Fruit fly (Drosophila melanogaster) whole organism, embryonic: ENCODE results near the gene mRpS31.

Experiments used
- ATbp ChIP-seq: fragments of 200-800 bp; sonication (Bioruptor generic); optimal IDR thresholded peaks from 2 replicates; lab custom pipeline; 2017; ENCODE audit warnings: missing biosample characterization, mild to moderate bottlenecking, missing genetic modification characterization, missing genetic modification reagents
- B-H2 ChIP-seq: fragments of 200-800 bp; sonication (Bioruptor generic); optimal IDR thresholded peaks from 2 replicates; lab custom pipeline; 2018; ENCODE audit warnings: missing biosample characterization, mild to moderate bottlenecking, missing genetic modification characterization
- CG14667 ChIP-seq: fragments of 200-800 bp; sonication (Bioruptor generic); IDR thresholded peaks from 2 replicates; pipeline ENCODE4 v1.3.6; 2022; ENCODE audit warnings: missing biosample characterization, missing genetic modification characterization
- CG1529 ChIP-seq: fragments of 200-800 bp; sonication (Bioruptor generic); optimal IDR thresholded peaks from 3 replicates; lab custom pipeline; 2018; ENCODE audit warnings: missing biosample characterization, missing genetic modification characterization
- CG15514 ChIP-seq: fragments of 200-800 bp; sonication (Bioruptor generic); optimal IDR thresholded peaks from 3 replicates; lab custom pipeline; 2017; ENCODE audit warnings: missing biosample characterization, missing genetic modification characterization, mild to moderate bottlenecking, moderate library complexity, missing genetic modification reagents
- CG1603 ChIP-seq: fragments of 200-800 bp; sonication (Bioruptor generic); optimal IDR thresholded peaks from 2 replicates; lab custom pipeline; 2019; ENCODE audit warnings: missing biosample characterization, mild to moderate bottlenecking, missing genetic modification characterization, moderate library complexity
- CG16863 ChIP-seq: fragments of 200-800 bp; sonication (Bioruptor generic); optimal IDR thresholded peaks from 3 replicates; lab custom pipeline; 2016; ENCODE audit warnings: missing biosample characterization, missing genetic modification characterization
- CG17385 ChIP-seq: fragments of 200-800 bp; sonication (Bioruptor generic); optimal IDR thresholded peaks from 3 replicates; lab custom pipeline; 2018; ENCODE audit warnings: missing biosample characterization, mild to moderate bottlenecking, missing genetic modification characterization
- CG17912 ChIP-seq: fragments of 200-800 bp; sonication (Bioruptor generic); optimal IDR thresholded peaks from 2 replicates; lab custom pipeline; 2018; ENCODE audit warnings: missing biosample characterization, mild to moderate bottlenecking, missing genetic modification characterization
- CG18011 ChIP-seq: fragments of 200-800 bp; sonication (Bioruptor generic); optimal IDR thresholded peaks from 2 replicates; lab custom pipeline; 2017; ENCODE audit warnings: missing biosample characterization, missing genetic modification characterization, mild to moderate bottlenecking, moderate library complexity, missing genotype
- CG30403 ChIP-seq: fragments of 200-800 bp; sonication (Bioruptor generic); optimal IDR thresholded peaks from 3 replicates; lab custom pipeline; 2016; ENCODE audit warnings: missing biosample characterization, missing genetic modification characterization
- CG31388 ChIP-seq: fragments of 200-800 bp; sonication (Bioruptor generic); optimal IDR thresholded peaks from 2 replicates; lab custom pipeline; 2016; ENCODE audit warnings: missing biosample characterization, missing genetic modification characterization
- CG32767 ChIP-seq: fragments of 200-800 bp; sonication (Bioruptor generic); IDR thresholded peaks from 2 replicates; pipeline ENCODE4 v1.3.6; 2022; ENCODE audit warnings: missing biosample characterization, missing genetic modification characterization
- CG3407 ChIP-seq: fragments of 200-800 bp; sonication (Bioruptor generic); optimal IDR thresholded peaks from 2 replicates; lab custom pipeline; 2018; ENCODE audit warnings: missing biosample characterization, mild to moderate bottlenecking, missing genetic modification characterization
- CG3838 ChIP-seq: fragments of 200-800 bp; sonication (Bioruptor generic); optimal IDR thresholded peaks from 3 replicates; lab custom pipeline; 2016; ENCODE audit warnings: missing biosample characterization, missing genetic modification characterization
- CG4404 ChIP-seq: fragments of 200-800 bp; sonication (Bioruptor generic); IDR thresholded peaks from 2 replicates; pipeline ENCODE4 v1.3.6; 2022; ENCODE audit warnings: missing biosample characterization, missing genetic modification characterization
- CG6654 ChIP-seq: fragments of 200-800 bp; sonication (Bioruptor generic); optimal IDR thresholded peaks from 2 replicates; lab custom pipeline; 2017; ENCODE audit warnings: missing biosample characterization, mild to moderate bottlenecking, missing genetic modification characterization
- CG7745 ChIP-seq: fragments of 200-800 bp; sonication (Bioruptor generic); optimal IDR thresholded peaks from 2 replicates; lab custom pipeline; 2018; ENCODE audit warnings: missing biosample characterization, mild to moderate bottlenecking, missing genetic modification characterization, moderate library complexity
- CG8924 ChIP-seq: fragments of 200-800 bp; optimal IDR thresholded peaks from 3 replicates; lab custom pipeline; 2019; ENCODE audit warnings: missing biosample characterization, mild to moderate bottlenecking, missing genetic modification characterization, moderate library complexity
- CG9437 ChIP-seq: fragments of 200-800 bp; sonication (Bioruptor generic); optimal IDR thresholded peaks from 2 replicates; lab custom pipeline; 2018; ENCODE audit warnings: missing biosample characterization, mild to moderate bottlenecking, missing genetic modification characterization
- CG9876 ChIP-seq: fragments of 200-800 bp; sonication (Bioruptor generic); optimal IDR thresholded peaks from 2 replicates; lab custom pipeline; 2016; ENCODE audit warnings: missing biosample characterization, missing genetic modification characterization
- Dad ChIP-seq: fragments of 200-800 bp; sonication (Bioruptor generic); optimal IDR thresholded peaks from 3 replicates; lab custom pipeline; 2016; ENCODE audit warnings: missing biosample characterization, missing genetic modification characterization
- Deaf1 ChIP-seq: fragments of 200-800 bp; optimal IDR thresholded peaks from 3 replicates; lab custom pipeline; 2019; ENCODE audit warnings: missing biosample characterization, mild to moderate bottlenecking, missing genetic modification characterization, moderate library complexity
- Dfd ChIP-seq, 2 experiments: fragments of >200 bp; optimal IDR thresholded peaks; 2 replicates each; lab custom pipeline; 2017; ENCODE audit warnings: missing biosample characterization in 2 of 2, missing genetic modification characterization in 2 of 2
- E2f2 ChIP-seq: fragments of 200-800 bp; sonication (Bioruptor generic); IDR thresholded peaks from 2 replicates; pipeline ENCODE4 v1.3.6; 2022; ENCODE audit warnings: missing biosample characterization, missing genetic modification characterization
- Gug ChIP-seq: fragments of 200-800 bp; sonication (Bioruptor generic); IDR thresholded peaks from 4 replicates; pipeline ENCODE4 v1.3.6; 2022; ENCODE audit warnings: missing biosample characterization, missing genetic modification characterization
- HLH54F ChIP-seq: fragments of 200-800 bp; sonication (Bioruptor generic); optimal IDR thresholded peaks from 3 replicates; lab custom pipeline; 2016; ENCODE audit warnings: missing biosample characterization, missing genetic modification characterization
- Hr78 ChIP-seq, 2 experiments: fragments of 200-800 bp in 1 of 2; fragments of >200 bp in 1 of 2; sonication (Bioruptor generic) in 1 of 2; optimal IDR thresholded peaks; 2 replicates each; lab custom pipeline; 2017 to 2019; ENCODE audit warnings: missing biosample characterization in 2 of 2, missing genetic modification characterization in 2 of 2, mild to moderate bottlenecking in 1 of 2, moderate library complexity in 1 of 2
- Max ChIP-seq: fragments of 200-800 bp; sonication (Bioruptor generic); optimal IDR thresholded peaks from 2 replicates; lab custom pipeline; 2016; ENCODE audit warnings: missing biosample characterization, mild to moderate bottlenecking, missing genetic modification characterization
- Myb ChIP-seq: fragments of 200-800 bp; sonication (Bioruptor generic); optimal IDR thresholded peaks from 2 replicates; lab custom pipeline; 2016; ENCODE audit warnings: missing biosample characterization, missing genetic modification characterization
- Nf-YB ChIP-seq: fragments of 200-800 bp; sonication (Bioruptor generic); optimal IDR thresholded peaks from 3 replicates; lab custom pipeline; 2019; ENCODE audit warnings: missing biosample characterization, mild to moderate bottlenecking, missing genetic modification characterization, moderate library complexity
- Usf ChIP-seq: fragments of 200-800 bp; sonication (Bioruptor generic); optimal IDR thresholded peaks from 2 replicates; lab custom pipeline; 2017; ENCODE audit warnings: missing genotype, missing biosample characterization, missing genetic modification characterization
- ac ChIP-seq: fragments of 200-800 bp; sonication (Bioruptor generic); optimal IDR thresholded peaks from 3 replicates; lab custom pipeline; 2017; ENCODE audit warnings: missing biosample characterization, mild to moderate bottlenecking, missing genetic modification characterization
- az2 ChIP-seq: fragments of 200-800 bp; sonication (Bioruptor generic); optimal IDR thresholded peaks from 3 replicates; lab custom pipeline; 2016; ENCODE audit warnings: missing biosample characterization, missing genetic modification characterization
- cato ChIP-seq: fragments of 200-800 bp; sonication (Bioruptor generic); optimal IDR thresholded peaks from 2 replicates; lab custom pipeline; 2016; ENCODE audit warnings: missing biosample characterization, missing genetic modification characterization, borderline replicate concordance
- dan ChIP-seq: fragments of 200-800 bp; sonication (Bioruptor generic); IDR thresholded peaks from 2 replicates; pipeline ENCODE4 v1.3.6; 2022; ENCODE audit warnings: missing biosample characterization, missing genetic modification characterization
- danr ChIP-seq: fragments of 200-800 bp; sonication (Bioruptor generic); IDR thresholded peaks from 2 replicates; pipeline ENCODE4 v1.3.6; 2022; ENCODE audit warnings: missing biosample characterization, missing genetic modification characterization
- en ChIP-seq: fragments of 200-800 bp; sonication (Bioruptor generic); optimal IDR thresholded peaks from 2 replicates; lab custom pipeline; 2016; ENCODE audit warnings: missing biosample characterization, missing genetic modification characterization
- ewg ChIP-seq: fragments of 200-800 bp; sonication (Bioruptor generic); optimal IDR thresholded peaks from 3 replicates; lab custom pipeline; 2017; ENCODE audit warnings: mild to moderate bottlenecking, missing biosample characterization, missing genetic modification reagents, missing genetic modification characterization
- hbn ChIP-seq: fragments of 200-800 bp; sonication (Bioruptor generic); IDR thresholded peaks from 2 replicates; pipeline ENCODE4 v1.3.6; 2022; ENCODE audit warnings: missing biosample characterization, missing genetic modification characterization; ENCODE audit not compliant: partially characterized antibody
- ken ChIP-seq: fragments of 200-800 bp; sonication (Bioruptor generic); IDR thresholded peaks from 3 replicates; pipeline ENCODE4 v1.3.6; 2022; ENCODE audit warnings: missing biosample characterization, missing genetic modification characterization
- lbe ChIP-seq: fragments of 200-800 bp; sonication (Bioruptor generic); optimal IDR thresholded peaks from 2 replicates; lab custom pipeline; 2016; ENCODE audit warnings: missing biosample characterization, mild to moderate bottlenecking, missing genetic modification characterization
- mam ChIP-seq: fragments of 200-800 bp; sonication (Bioruptor generic); optimal IDR thresholded peaks from 3 replicates; lab custom pipeline; 2016; ENCODE audit warnings: missing biosample characterization, missing genetic modification characterization
- nerfin-2 ChIP-seq: fragments of 200-800 bp; sonication (Bioruptor generic); IDR thresholded peaks from 2 replicates; pipeline ENCODE4 v1.3.6; 2022; ENCODE audit warnings: missing biosample characterization, missing genetic modification characterization; ENCODE audit not compliant: partially characterized antibody
- pb ChIP-seq: fragments of 200-800 bp; sonication (Bioruptor generic); optimal IDR thresholded peaks from 3 replicates; lab custom pipeline; 2016; ENCODE audit warnings: missing biosample characterization, missing genetic modification characterization
- pum ChIP-seq: fragments of 200-800 bp; sonication (Bioruptor generic); optimal IDR thresholded peaks from 2 replicates; lab custom pipeline; 2016; ENCODE audit warnings: missing biosample characterization, missing genetic modification characterization
- sc ChIP-seq, 3 experiments: fragments of >200 bp in 2 of 3; fragments of 200-800 bp in 1 of 3; sonication (Bioruptor generic) in 1 of 3; optimal IDR thresholded peaks; 2 replicates in 2 of 3; 3 replicates in 1 of 3; lab custom pipeline; 2017; ENCODE audit warnings: mild to moderate bottlenecking in 1 of 3, missing biosample characterization in 1 of 3, missing genetic modification characterization in 1 of 3, missing genetic modification reagents in 1 of 3
- stwl ChIP-seq: fragments of 200-800 bp; sonication (Bioruptor generic); optimal IDR thresholded peaks from 3 replicates; lab custom pipeline; 2018; ENCODE audit warnings: missing biosample characterization, mild to moderate bottlenecking, missing genetic modification characterization, moderate library complexity
- wek ChIP-seq: fragments of 200-800 bp; sonication (Bioruptor generic); optimal IDR thresholded peaks from 3 replicates; lab custom pipeline; 2018; ENCODE audit warnings: missing biosample characterization, mild to moderate bottlenecking, missing genetic modification characterization, moderate library complexity

The mRpS31 gene

dm6 chr3L:16037048-16037477, 32.1 kb downstream of the mRpS31 start (continued):
- TF ChIP-seq CG18011 (GFP tag; lab: Kevin White, UChicago) (peak; percentile 69), CG4404 (GFP tag; lab: Robert Waterston, UW) (peak; percentile 43; the same call in 1 of the 2 replicates), CG6654 (peak; percentile 7), Dad (GFP tag; lab: Kevin White, UChicago) (peak; percentile 73), HLH54F (GFP tag; lab: Kevin White, UChicago) (peak; percentile 76), ewg (GFP tag; lab: Kevin White, UChicago) (peak; percentile 61), CG1603 (tag; lab: Kevin White, UChicago) (peak; percentile 92), CG15514 (GFP tag; lab: Kevin White, UChicago) (peak; percentile 91), ac (GFP tag; lab: Kevin White, UChicago) (peak; percentile 71), CG1529 (peak; percentile 43), ATbp (peak; percentile 63), CG14667 (no peak; the same call in 1 of the 2 replicates), Max (peak; percentile 47), en (GFP tag; lab: Kevin White, UChicago) (peak; percentile 41), pum (GFP tag; lab: Kevin White, UChicago) (peak; percentile 63), CG30403 (GFP tag; lab: Kevin White, UChicago) (peak; percentile 83), CG3407 (peak; percentile 31), CG17912 (GFP tag; lab: Kevin White, UChicago) (peak; percentile 14), CG7745 (no peak), CG9876 (GFP tag; lab: Kevin White, UChicago) (peak; percentile 69), hbn (GFP tag; lab: Robert Waterston, UW) (0 out of 2 replicates have a peak, but pooled peaks have one; percentile 30), danr (0 out of 2 replicates have a peak, but pooled peaks have one; percentile 14), Deaf1 (tag; lab: Kevin White, UChicago) (peak; percentile 41), CG32767 (GFP tag; lab: Robert Waterston, UW) (no peak), Dfd (GFP tag; optimal IDR thresholded peaks at IDR 0.05; lab: Kevin White, UChicago) (no peak), E2f2 (GFP tag; lab: Robert Waterston, UW) (peak; percentile 70), cato (peak; percentile 36), CG8924 (tag; lab: Kevin White, UChicago) (peak; percentile 67), pb (peak; percentile 52), lbe (peak; percentile 18), stwl (tag; lab: Kevin White, UChicago) (peak; percentile 86), Nf-YB (GFP tag; lab: Kevin White, UChicago) (peak; percentile 48), Usf (peak; percentile 28), CG17385 (GFP tag; lab: Kevin White, UChicago) (peak; percentile 67), CG31388 (no peak), wek (GFP tag; lab: Kevin White, UChicago) (peak; percentile 69), Myb (GFP tag; lab: Kevin White, UChicago) (peak; percentile 100), dan (GFP tag; lab: Robert Waterston, UW) (no peak), CG16863 (GFP tag; lab: Kevin White, UChicago) (peak; percentile 56), Gug (GFP tag; lab: Robert Waterston, UW) (peak; percentile 55; the same call in 2 of the 4 replicates), nerfin-2 (GFP tag; lab: Robert Waterston, UW) (no peak; the same call in 1 of the 2 replicates), Hr78 (GFP tag; optimal IDR thresholded peaks at IDR 0.05; lab: Kevin White, UChicago) (no peak), CG3838 (GFP tag; lab: Kevin White, UChicago) (peak; percentile 22), mam (GFP tag; lab: Kevin White, UChicago) (peak; percentile 81), B-H2 (GFP tag; lab: Kevin White, UChicago) (peak; percentile 60), sc (optimal IDR thresholded peaks at IDR 0.05; lab: Kevin White, UChicago) (no peak), sc (GFP tag; optimal IDR thresholded peaks at IDR 0.05; lab: Kevin White, UChicago) (peak; percentile 13), az2 (GFP tag; lab: Kevin White, UChicago) (peak; percentile 72), CG9437 (peak; percentile 53), ken (GFP tag; lab: Robert Waterston, UW) (no peak)
